Fruit fly (Drosophila melanogaster): ENCODE data around the gene HIP.

HIP gene

dm6 chrX:3780884-3781283 is 18.1 kb upstream of the HIP start (continued):
- TF ChIP-seq onecut (GFP tag; IDR thresholded peaks at IDR 0.05), result no peak
- peak; percentile 58 for TF ChIP-seq Sry-β (GFP tag; optimal IDR thresholded peaks at IDR 0.05)
- TF ChIP-seq CG11247 (GFP tag; IDR thresholded peaks at IDR 0.05), result no peak
- TF ChIP-seq CG12299 (tag; optimal IDR thresholded peaks at IDR 0.05), result no peak
- no peak for TF ChIP-seq CG12769 (tag; optimal IDR thresholded peaks at IDR 0.05)
- no peak for TF ChIP-seq CTCF (GFP tag; optimal IDR thresholded peaks at IDR 0.05)
- no peak for TF ChIP-seq CG10654 (GFP tag; optimal IDR thresholded peaks at IDR 0.05)
- TF ChIP-seq CG10147 (GFP tag; optimal IDR thresholded peaks at IDR 0.05), result no peak
- TF ChIP-seq CG30403 (GFP tag; optimal IDR thresholded peaks at IDR 0.05), result no peak
- TF ChIP-seq aop (GFP tag; IDR thresholded peaks at IDR 0.05), result no peak
- peak; percentile 15 for TF ChIP-seq NC2β (GFP tag; optimal IDR thresholded peaks at IDR 0.05)
- peak; percentile 9 for TF ChIP-seq CG17359 (tag; optimal IDR thresholded peaks at IDR 0.05)
- TF ChIP-seq D19B (GFP tag; optimal IDR thresholded peaks at IDR 0.05), result no peak
- TF ChIP-seq klu (GFP tag; IDR thresholded peaks at IDR 0.05), result no peak
- peak; percentile 31 for TF ChIP-seq kni (GFP tag; optimal IDR thresholded peaks at IDR 0.05)
- no peak for TF ChIP-seq CG1529 (GFP tag; optimal IDR thresholded peaks at IDR 0.05)
- no peak for TF ChIP-seq tgo (GFP tag; IDR thresholded peaks at IDR 0.05)
- TF ChIP-seq CG17361 (GFP tag; IDR thresholded peaks at IDR 0.05), result no peak
- TF ChIP-seq Sox102F (GFP tag; optimal IDR thresholded peaks at IDR 0.05), result no peak
- no peak for TF ChIP-seq eve (GFP tag; optimal IDR thresholded peaks at IDR 0.05)
- TF ChIP-seq Mad (GFP tag; optimal IDR thresholded peaks at IDR 0.05), result peak; percentile 0
- no peak for TF ChIP-seq CG3838 (GFP tag; optimal IDR thresholded peaks at IDR 0.05)
- TF ChIP-seq zfh1 (GFP tag; IDR thresholded peaks at IDR 0.05), result no peak
- peak; percentile 36 for TF ChIP-seq HHEX (GFP tag; optimal IDR thresholded peaks at IDR 0.05)
- no peak for TF ChIP-seq sim (GFP tag; IDR thresholded peaks at IDR 0.05)
- no peak for TF ChIP-seq CG17568 (GFP tag; optimal IDR thresholded peaks at IDR 0.05)
- peak in 1 of 2 experiments; percentile 23 for TF ChIP-seq dpn (GFP tag; optimal IDR thresholded peaks at IDR 0.05)
- no peak for TF ChIP-seq usp (GFP tag; optimal IDR thresholded peaks at IDR 0.05)
- TF ChIP-seq CG14441 (GFP tag; IDR thresholded peaks at IDR 0.05), result no peak
- no peak for TF ChIP-seq CG12744 (GFP tag; optimal IDR thresholded peaks at IDR 0.05)
- TF ChIP-seq HmgZ (tag; optimal IDR thresholded peaks at IDR 0.05), result peak; percentile 64
- TF ChIP-seq Jarid2 (GFP tag; optimal IDR thresholded peaks at IDR 0.05), result no peak
- no peak for TF ChIP-seq CG2889 (GFP tag; IDR thresholded peaks at IDR 0.05)
- no peak for TF ChIP-seq CG17328 (GFP tag; IDR thresholded peaks at IDR 0.05)
- TF ChIP-seq CG4404 (GFP tag; IDR thresholded peaks at IDR 0.05), result no peak
- TF ChIP-seq Dll (GFP tag; IDR thresholded peaks at IDR 0.05; ENCODE audit: partially characterized antibody), result peak; percentile 40; the same call in 1 of the 4 replicates
- peak; percentile 68 for TF ChIP-seq HmgD (GFP tag; optimal IDR thresholded peaks at IDR 0.05)
- TF ChIP-seq Hr78 (GFP tag; optimal IDR thresholded peaks at IDR 0.05), result no peak
- peak; percentile 45 for TF ChIP-seq trem (tag; optimal IDR thresholded peaks at IDR 0.05)
- TF ChIP-seq btn (GFP tag; optimal IDR thresholded peaks at IDR 0.05), result no peak
- TF ChIP-seq jing (GFP tag; optimal IDR thresholded peaks at IDR 0.05), result no peak
- peak; percentile 38; the same call in 1 of the 3 replicates for TF ChIP-seq HLH4C (GFP tag; IDR thresholded peaks at IDR 0.05; ENCODE audit: partially characterized antibody)
- TF ChIP-seq pros (GFP tag; optimal IDR thresholded peaks at IDR 0.05), result no peak
- TF ChIP-seq unpg (GFP tag; optimal IDR thresholded peaks at IDR 0.05), result no peak
- TF ChIP-seq Stat92E (GFP tag; optimal IDR thresholded peaks at IDR 0.05), result peak in 1 of 3 experiments; percentile 26
- peak; percentile 24 for TF ChIP-seq CG14710 (tag; optimal IDR thresholded peaks at IDR 0.05)
- TF ChIP-seq Dp (GFP tag; optimal IDR thresholded peaks at IDR 0.05), result no peak
- peak; percentile 33 for TF ChIP-seq CG33213 (GFP tag; optimal IDR thresholded peaks at IDR 0.05)
- TF ChIP-seq mld (GFP tag; IDR thresholded peaks at IDR 0.05; ENCODE audit: partially characterized antibody), result no peak
- peak; percentile 22 for TF ChIP-seq phol (tag; optimal IDR thresholded peaks at IDR 0.05)
- TF ChIP-seq Myb (GFP tag; optimal IDR thresholded peaks at IDR 0.05), result peak; percentile 25
- TF ChIP-seq dati (GFP tag; IDR thresholded peaks at IDR 0.05), result no peak
